Fruit fly (Drosophila melanogaster) S2 (cell line): ENCODE measurements around the gene Gem2.

Experiments used
- CG8478 ChIP-seq: fragments of >200 bp; optimal IDR thresholded peaks from 2 replicates; lab custom pipeline; 2018
- CTCF ChIP-seq, 2 experiments: fragments of >200 bp; optimal IDR thresholded peaks; 2 replicates each; lab custom pipeline; 2018

The Gem2 gene

dm6 chr3L:19089120-19089519 lies 11.0 kb downstream of the Gem2 start:
- TF ChIP-seq CG8478 (lab: Kevin White, UChicago), result no peak
- TF ChIP-seq CTCF (optimal IDR thresholded peaks at IDR 0.05; lab: Kevin White, UChicago), result no peak

- TF ChIP-seq CTCF (optimal IDR thresholded peaks at IDR 0.05; lab: Kevin White, UChicago) (no peak), CG8478 (lab: Kevin White, UChicago) (no peak)
Observed at dm6 chr3L:19087369-19088275, 12.5 kb downstream of the Gem2 start.

- no peak for TF ChIP-seq CTCF (optimal IDR thresholded peaks at IDR 0.05; lab: Kevin White, UChicago)
- no peak for TF ChIP-seq CG8478 (lab: Kevin White, UChicago)
Observed at dm6 chr3L:19086364-19087200, 13.6 kb downstream of the Gem2 start, which contains the start of gene Mkp3. Gene Mkp3, minus strand, starts transcription at chr3L:19086426.

- no peak for TF ChIP-seq CG8478 (lab: Kevin White, UChicago)
- no peak for TF ChIP-seq CTCF (optimal IDR thresholded peaks at IDR 0.05; lab: Kevin White, UChicago)
Observed at dm6 chr3L:19085688-19086363, 14.3 kb downstream of the Gem2 start.

- TF ChIP-seq CTCF (optimal IDR thresholded peaks at IDR 0.05; lab: Kevin White, UChicago) (no peak), CG8478 (lab: Kevin White, UChicago) (no peak)
Observed at dm6 chr3L:19083126-19083525, 17.0 kb downstream of the Gem2 start.

dm6 chr3L:19080926-19081700 lies 19.1 kb downstream of the Gem2 start:
- TF ChIP-seq CG8478 (lab: Kevin White, UChicago), result no peak
- peak in 1 of 2 experiments; percentile 33 for TF ChIP-seq CTCF (optimal IDR thresholded peaks at IDR 0.05; lab: Kevin White, UChicago)

- TF ChIP-seq CTCF (optimal IDR thresholded peaks at IDR 0.05; lab: Kevin White, UChicago) (no peak), CG8478 (lab: Kevin White, UChicago) (no peak)
Observed at dm6 chr3L:19079798-19080691, 20.1 kb downstream of the Gem2 start.

dm6 chr3L:19079067-19079466 lies 21.1 kb downstream of the Gem2 start:
- TF ChIP-seq CTCF (optimal IDR thresholded peaks at IDR 0.05; lab: Kevin White, UChicago), result no peak
- no peak for TF ChIP-seq CG8478 (lab: Kevin White, UChicago)

dm6 chr3L:19078444-19078843 lies 21.7 kb downstream of the Gem2 start:
- TF ChIP-seq CTCF (optimal IDR thresholded peaks at IDR 0.05; lab: Kevin White, UChicago), result no peak
- no peak for TF ChIP-seq CG8478 (lab: Kevin White, UChicago)

dm6 chr3L:19075976-19076375 lies 24.2 kb downstream of the Gem2 start:
- TF ChIP-seq CTCF (optimal IDR thresholded peaks at IDR 0.05; lab: Kevin White, UChicago) (no peak), CG8478 (lab: Kevin White, UChicago) (no peak)

- no peak for TF ChIP-seq CG8478 (lab: Kevin White, UChicago)
- TF ChIP-seq CTCF (optimal IDR thresholded peaks at IDR 0.05; lab: Kevin White, UChicago), result no peak
Observed at dm6 chr3L:19074673-19075402, 25.3 kb downstream of the Gem2 start.

- TF ChIP-seq CG8478 (lab: Kevin White, UChicago) (no peak), CTCF (optimal IDR thresholded peaks at IDR 0.05; lab: Kevin White, UChicago) (no peak)
Observed at dm6 chr3L:19073909-19074239, 26.3 kb downstream of the Gem2 start.
